Fruit fly (Drosophila melanogaster): ENCODE results near the gene Ids.

DNA sequence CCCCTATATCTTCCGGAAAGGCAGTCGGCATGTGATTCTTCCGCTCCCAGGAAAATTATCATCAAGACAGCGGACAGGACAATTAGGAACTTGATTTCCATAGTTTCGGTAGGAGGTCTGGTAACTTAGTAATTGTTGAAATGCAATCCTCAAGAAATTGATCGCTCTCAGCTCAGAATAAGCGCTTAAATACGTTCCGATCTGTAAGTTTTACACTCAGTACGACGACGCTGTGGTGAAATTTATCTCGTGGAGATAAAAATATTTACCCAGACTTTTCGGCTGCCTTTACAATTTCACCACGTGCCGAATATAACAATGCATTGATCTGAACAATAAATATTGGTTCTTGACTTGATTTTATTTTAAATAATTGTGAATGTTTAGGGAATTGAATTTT, 42.4 kb upstream of the Ids start, which contains the start of gene Drsl1:
- TF ChIP-seq Eip78C (GFP tag) (no peak), fd59A (GFP tag; optimal IDR thresholded peaks at IDR 0.05) (no peak), lz (GFP tag; optimal IDR thresholded peaks at IDR 0.05) (no peak), Gug (GFP tag; IDR thresholded peaks at IDR 0.05) (no peak), dsx (GFP tag; optimal IDR thresholded peaks at IDR 0.05; ENCODE audit: poor library complexity, severe bottlenecking) (no peak), net (GFP tag; optimal IDR thresholded peaks at IDR 0.05) (no peak)
